Fruit fly (Drosophila melanogaster) whole organism: Measurements from ENCODE around the gene salt.

Experiments
- CG8478 ChIP-seq: fragments of >200 bp; optimal IDR thresholded peaks from 2 replicates; lab custom pipeline; 2018; ENCODE audit warnings: inconsistent platforms
- Dll ChIP-seq: fragments of >200 bp; optimal IDR thresholded peaks from 2 replicates; lab custom pipeline; 2017
- EcR ChIP-seq, 2 experiments: fragments of >200 bp; optimal IDR thresholded peaks; 2 replicates each; lab custom pipeline; 2017; ENCODE audit warnings: missing biosample characterization in 2 of 2, missing genetic modification characterization in 2 of 2, missing genetic modification reagents in 2 of 2
- pan ChIP-seq: fragments of >200 bp; optimal IDR thresholded peaks from 2 replicates; lab custom pipeline; 2017
- psq ChIP-seq: fragments of >200 bp; optimal IDR thresholded peaks from 2 replicates; lab custom pipeline; 2017
- usp ChIP-seq: fragments of >200 bp; optimal IDR thresholded peaks from 2 replicates; lab custom pipeline; 2017; ENCODE audit warnings: missing biosample characterization, missing genetic modification characterization, mixed read lengths

Gene salt

DNA sequence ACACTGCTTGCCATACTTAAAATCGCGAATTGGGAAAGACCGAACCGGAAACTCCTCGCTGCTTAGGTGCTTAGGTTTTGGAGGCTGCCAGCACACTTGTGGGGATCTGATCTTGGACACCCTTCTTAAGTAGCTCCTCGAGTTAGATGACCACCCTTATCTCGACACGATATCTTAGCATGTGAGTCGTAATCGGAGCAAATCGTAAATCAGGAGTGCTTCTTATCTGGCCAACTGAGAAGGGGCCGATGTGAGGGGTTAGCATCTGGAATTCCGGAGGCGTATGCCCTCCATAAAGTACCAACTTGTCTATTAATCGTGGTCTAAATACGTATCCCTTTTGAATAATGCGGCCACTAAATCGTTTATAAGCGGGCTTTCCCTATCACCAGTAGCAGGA is at the start of gene salt:
Gene salt (minus strand): TSS at position 101 of the 400 bp plus-strand sequence.
- TF ChIP-seq pan (lab: Kevin White, UChicago) (no peak), CG8478 (lab: Kevin White, UChicago) (no peak), Dll (lab: Kevin White, UChicago) (no peak), EcR (GFP tag; optimal IDR thresholded peaks at IDR 0.05; lab: Kevin White, UChicago) (no peak), psq (lab: Kevin White, UChicago) (no peak), usp (GFP tag; lab: Kevin White, UChicago) (no peak)

DNA sequence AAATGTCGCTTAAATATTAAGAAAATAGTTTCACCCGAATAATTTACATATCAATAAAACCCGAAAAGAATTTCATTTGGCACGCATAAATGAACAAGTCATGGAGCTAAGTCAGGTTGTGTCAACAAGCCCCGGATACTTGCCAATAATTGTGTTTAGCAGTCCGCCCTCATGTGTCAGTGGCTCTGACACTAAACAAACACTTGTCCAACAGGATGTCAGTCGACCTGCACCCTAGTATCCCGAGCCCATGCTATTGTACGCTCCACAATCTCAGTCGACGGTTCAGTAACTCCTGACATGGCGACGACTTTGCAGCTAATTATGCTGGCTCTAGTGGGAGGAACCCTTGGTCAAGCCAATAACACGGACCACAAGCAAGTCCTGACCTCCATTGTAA is 46.2 kb upstream of the salt start, which contains the start of gene Ir100a:
Gene Ir100a (plus strand): TSS at position 301 of the 400 bp plus-strand sequence.
- TF ChIP-seq pan (lab: Kevin White, UChicago) (no peak), psq (lab: Kevin White, UChicago) (no peak), Dll (lab: Kevin White, UChicago) (no peak), CG8478 (lab: Kevin White, UChicago) (no peak), EcR (GFP tag; optimal IDR thresholded peaks at IDR 0.05; lab: Kevin White, UChicago) (no peak), usp (GFP tag; lab: Kevin White, UChicago) (no peak)

DNA sequence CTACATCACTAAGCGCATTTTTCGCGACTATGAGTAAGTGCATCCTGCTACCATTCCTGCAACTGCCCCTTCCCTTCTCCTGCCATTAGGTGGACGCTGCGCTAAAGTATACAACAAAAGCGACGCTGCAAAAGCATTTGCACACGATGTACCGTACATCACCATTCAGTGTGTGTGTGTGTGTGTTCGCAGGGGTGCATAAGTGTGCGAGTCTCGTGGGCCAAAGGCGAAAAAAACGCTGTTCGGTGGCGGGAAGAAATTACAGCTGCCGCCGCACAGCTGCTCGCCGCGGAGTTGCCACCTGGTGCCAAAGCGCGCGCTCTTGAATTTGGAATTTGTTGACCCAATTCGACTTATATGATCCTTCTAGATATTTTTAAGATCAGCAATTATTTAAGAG is 40.0 kb upstream of the salt start:
- TF ChIP-seq Dll (lab: Kevin White, UChicago) = no peak
- TF ChIP-seq usp (GFP tag; lab: Kevin White, UChicago) = no peak
- no peak for TF ChIP-seq EcR (GFP tag; optimal IDR thresholded peaks at IDR 0.05; lab: Kevin White, UChicago)
- TF ChIP-seq psq (lab: Kevin White, UChicago) = no peak
- TF ChIP-seq CG8478 (lab: Kevin White, UChicago) = no peak
- TF ChIP-seq pan (lab: Kevin White, UChicago) = no peak

DNA sequence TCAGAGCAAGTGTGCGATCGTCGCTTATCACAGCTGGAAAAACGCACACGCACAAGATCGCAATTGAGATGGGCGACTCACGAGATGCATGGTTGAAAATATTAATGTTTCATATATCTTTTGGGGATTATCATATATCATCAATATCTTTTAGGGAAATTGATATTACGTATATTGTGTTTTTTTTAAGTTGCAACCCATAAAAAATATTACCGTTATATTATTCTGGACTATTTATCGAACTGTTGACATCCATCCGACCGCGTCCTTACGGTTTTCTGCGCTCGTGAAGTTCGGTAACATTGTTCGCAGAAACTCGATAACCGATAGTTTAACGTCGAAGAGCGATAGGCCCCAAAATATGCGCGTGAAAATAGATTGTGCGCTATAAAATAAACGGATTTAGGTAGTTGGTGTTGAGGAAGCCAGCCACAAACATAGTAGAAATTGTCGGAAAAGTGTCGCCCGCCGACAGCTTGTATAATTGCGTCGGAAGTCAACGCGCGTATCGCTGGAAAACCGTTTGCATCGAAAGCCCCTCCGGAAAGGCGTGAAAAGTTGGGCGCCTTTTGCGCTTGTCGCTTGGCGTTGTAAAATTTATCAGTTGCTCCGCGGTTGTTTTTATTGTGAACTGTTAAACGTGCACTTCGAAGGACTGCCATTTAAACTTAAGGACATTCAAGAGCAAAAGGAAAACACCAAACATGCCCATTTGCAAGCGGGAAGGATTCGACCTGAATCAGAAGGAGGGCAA is 39.3 kb upstream of the salt start, which contains the start of the genes Mccc1 and Acf:
Gene Mccc1 (minus strand): TSS at position 244 of the 754 bp plus-strand sequence.
Gene Acf (plus strand): TSS at position 318 of the 754 bp plus-strand sequence.
- TF ChIP-seq psq (lab: Kevin White, UChicago) (no peak), Dll (lab: Kevin White, UChicago) (no peak), usp (GFP tag; lab: Kevin White, UChicago) (no peak), pan (lab: Kevin White, UChicago) (no peak), EcR (GFP tag; optimal IDR thresholded peaks at IDR 0.05; lab: Kevin White, UChicago) (no peak), CG8478 (lab: Kevin White, UChicago) (no peak)

DNA sequence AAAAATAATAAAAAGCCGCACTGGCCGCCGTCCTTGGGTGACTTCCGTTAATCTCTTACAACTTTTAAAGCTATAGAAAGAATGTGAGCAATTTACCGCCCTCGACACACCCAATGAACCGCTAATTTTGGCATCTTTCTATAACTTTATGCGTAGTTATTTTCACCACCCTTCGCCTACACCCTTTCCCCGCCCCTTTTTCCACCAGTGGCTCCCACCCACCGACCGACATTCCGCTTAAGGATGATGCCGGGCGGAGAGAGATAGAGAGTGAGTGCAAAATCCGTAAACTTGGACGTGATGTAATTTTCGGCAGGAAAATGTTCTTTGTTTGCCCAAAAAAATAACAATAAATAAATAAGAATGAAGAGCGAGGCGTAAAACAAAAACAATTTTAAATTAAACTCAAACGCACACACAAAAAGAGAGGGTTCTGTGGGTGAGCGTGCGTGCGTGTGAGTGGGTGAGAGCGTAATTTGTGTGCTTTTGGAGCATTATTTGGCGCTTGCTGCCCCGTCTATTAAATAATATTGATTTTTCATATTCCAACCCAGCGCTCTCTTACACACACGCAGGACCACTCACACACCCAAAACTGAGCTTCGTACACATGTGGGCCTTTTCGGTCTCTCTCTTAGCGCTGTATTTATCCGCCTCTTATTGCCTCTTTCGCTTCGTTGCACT is 23.1 kb upstream of the salt start:
- TF ChIP-seq EcR (GFP tag; optimal IDR thresholded peaks at IDR 0.05; lab: Kevin White, UChicago) = no peak
- peak; percentile 77 for TF ChIP-seq Dll (lab: Kevin White, UChicago)

DNA sequence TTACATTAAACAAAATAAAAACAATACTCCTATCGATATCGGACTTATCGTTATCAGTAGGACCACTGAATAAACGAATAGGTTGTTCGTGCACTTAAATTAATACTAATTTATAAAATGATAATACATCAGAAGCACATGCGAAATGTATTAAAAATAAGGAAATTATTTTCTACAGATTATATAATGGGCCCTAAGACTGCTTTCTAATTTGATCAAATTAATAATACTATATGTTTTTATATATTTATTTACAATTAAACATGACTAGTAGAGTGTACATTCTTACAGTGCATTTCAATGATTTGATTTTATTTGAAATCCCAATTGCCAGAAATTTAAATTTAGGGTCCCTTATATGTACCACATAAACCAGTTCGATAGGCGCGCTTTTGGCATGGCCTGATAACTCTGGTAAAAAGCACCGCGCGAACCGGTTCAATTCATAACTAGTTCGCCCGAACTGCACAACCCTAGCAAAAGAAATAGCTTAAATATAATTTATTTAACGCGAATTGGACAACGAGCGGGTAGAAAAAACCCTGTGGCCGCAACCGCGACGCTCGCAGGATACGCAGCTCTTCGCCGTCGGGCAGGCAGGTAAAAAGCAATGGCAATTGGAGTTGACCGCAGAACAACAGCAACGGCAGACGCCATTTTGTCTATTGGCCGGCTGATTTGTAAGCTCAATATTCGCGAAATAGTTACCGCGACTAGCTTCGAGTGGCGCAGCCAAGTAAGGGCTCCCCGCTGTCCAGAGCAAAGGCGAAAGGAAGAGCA is 22.3 kb upstream of the salt start, which contains the start of the genes CG2126 and faf:
Gene CG2126 (minus strand): TSS at position 70 of the 780 bp plus-strand sequence.
Gene faf (plus strand): TSS at position 438 of the 780 bp plus-strand sequence.
- no peak for TF ChIP-seq psq (lab: Kevin White, UChicago)
- no peak for TF ChIP-seq Dll (lab: Kevin White, UChicago)
- TF ChIP-seq usp (GFP tag; lab: Kevin White, UChicago) = no peak

DNA sequence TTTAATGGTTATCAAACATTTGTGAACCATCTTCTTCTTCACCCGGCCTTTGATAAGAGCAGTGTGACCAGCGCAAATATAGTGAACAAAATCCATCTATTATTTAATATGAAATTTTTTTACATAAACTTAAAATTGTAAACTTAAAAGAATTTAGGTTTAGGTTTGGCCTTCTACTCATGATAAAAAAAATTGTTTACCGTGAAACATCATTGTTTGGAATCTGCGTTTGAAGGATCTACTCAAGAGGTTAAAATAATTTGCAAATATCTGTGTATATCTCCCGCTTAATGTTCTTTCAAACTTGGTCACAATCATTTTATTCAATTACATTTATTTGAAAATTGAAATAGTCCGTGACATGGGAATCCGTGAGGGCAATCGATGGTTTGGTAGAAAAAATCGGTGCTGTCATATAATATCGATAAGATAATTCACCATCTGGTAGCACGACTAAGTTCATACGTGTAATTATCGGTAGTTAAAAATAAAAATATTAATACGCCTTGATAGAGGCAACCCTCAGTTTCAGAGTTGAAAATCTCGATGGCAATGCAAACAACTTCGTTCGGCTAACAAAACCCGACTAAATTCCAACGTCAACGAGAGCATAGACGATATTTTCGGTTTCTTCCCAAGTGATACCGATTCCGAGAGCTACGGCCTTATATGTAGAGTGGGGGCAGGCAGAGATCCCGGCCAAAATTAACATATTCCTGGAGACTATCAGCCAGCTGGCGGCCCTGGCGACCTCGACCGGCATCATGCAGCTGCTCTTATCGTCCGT is 17.5 kb upstream of the salt start, which contains the start of the genes betaGlu and sip3:
Gene betaGlu (minus strand): TSS at position 59 of the 787 bp plus-strand sequence.
Gene sip3 (plus strand): TSS at position 430 of the 787 bp plus-strand sequence.
- TF ChIP-seq psq (lab: Kevin White, UChicago) = no peak
- TF ChIP-seq pan (lab: Kevin White, UChicago) = no peak
- TF ChIP-seq usp (GFP tag; lab: Kevin White, UChicago) = no peak
- no peak for TF ChIP-seq EcR (GFP tag; optimal IDR thresholded peaks at IDR 0.05; lab: Kevin White, UChicago)
- TF ChIP-seq CG8478 (lab: Kevin White, UChicago) = no peak
- TF ChIP-seq Dll (lab: Kevin White, UChicago) = no peak

DNA sequence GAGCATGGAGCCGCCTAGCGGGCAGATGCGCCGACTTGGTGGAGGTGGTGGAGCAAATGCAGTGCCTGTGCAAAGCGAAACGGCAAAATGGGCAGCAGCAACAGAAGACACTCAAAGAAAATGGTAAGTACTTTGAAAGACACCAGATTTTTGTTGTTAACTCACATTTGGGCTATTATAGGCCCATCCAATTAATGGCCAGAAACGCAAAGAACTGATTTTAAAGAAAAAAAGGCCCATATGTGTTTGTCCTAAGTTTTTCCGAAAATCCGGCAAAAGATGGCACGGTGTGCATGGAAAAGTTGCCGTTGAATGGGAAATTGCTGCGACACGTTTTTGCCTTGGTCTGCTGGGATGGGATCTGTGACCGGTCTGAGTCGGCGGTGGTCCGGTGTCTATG is 13.7 kb upstream of the salt start:
- TF ChIP-seq psq (lab: Kevin White, UChicago) (no peak), Dll (lab: Kevin White, UChicago) (peak; percentile 10)

DNA sequence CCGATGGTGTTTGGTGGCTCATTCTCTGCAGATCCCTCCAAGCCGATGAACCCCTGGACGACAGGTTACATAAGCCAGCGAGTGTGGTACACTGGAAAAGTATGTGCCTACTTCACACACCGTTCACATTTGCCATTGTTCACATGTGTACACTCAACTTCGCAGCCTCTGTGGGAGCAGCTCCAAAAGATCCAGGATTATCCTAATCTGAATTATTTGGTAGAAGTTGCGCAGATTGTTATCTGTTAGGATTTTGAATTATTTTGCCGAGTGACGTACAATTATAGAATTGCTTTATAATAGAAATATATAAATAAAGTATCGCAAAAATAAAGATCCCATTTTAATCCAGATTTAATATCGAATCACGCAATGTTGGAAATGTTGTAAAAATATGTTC is 13.0 kb upstream of the salt start:
- no peak for TF ChIP-seq EcR (GFP tag; optimal IDR thresholded peaks at IDR 0.05; lab: Kevin White, UChicago)
- TF ChIP-seq pan (lab: Kevin White, UChicago) = no peak
- TF ChIP-seq CG8478 (lab: Kevin White, UChicago) = no peak
- TF ChIP-seq usp (GFP tag; lab: Kevin White, UChicago) = no peak
- no peak for TF ChIP-seq psq (lab: Kevin White, UChicago)
- no peak for TF ChIP-seq Dll (lab: Kevin White, UChicago)

DNA sequence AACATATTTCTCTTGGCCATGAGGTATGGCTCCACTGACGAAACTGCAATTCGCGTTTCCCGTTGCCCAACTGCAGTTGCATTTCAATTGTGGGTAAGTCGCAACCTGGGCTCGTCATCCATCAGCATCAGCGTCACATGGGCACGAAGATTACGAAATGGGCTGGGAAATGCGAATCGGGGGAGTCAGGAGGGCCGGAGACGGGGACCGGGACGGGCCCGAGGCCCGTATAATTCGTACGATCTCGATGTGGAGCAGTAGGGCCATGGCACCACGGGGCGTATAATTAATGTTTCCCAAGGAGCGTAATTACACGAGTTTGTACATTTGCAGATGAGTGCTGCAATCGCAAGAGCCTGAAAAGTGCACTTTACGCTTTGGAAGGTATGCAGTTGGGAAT is 10.6 kb upstream of the salt start:
- no peak for TF ChIP-seq EcR (GFP tag; optimal IDR thresholded peaks at IDR 0.05; lab: Kevin White, UChicago)
- TF ChIP-seq pan (lab: Kevin White, UChicago) = no peak
